Worm (Caenorhabditis elegans) whole organism, young adult: Measurements from ENCODE around the gene faah-2.
A peak's percentile ranks its signal among the peaks of the same experiment; 100 is the strongest.

ENCODE experiments used
- D2030.7 ChIP-seq: fragments of 200-800 bp; sonication (Bioruptor generic); IDR thresholded peaks from 2 replicates; pipeline ENCODE4 v1.3.6; 2022; ENCODE audit warnings: missing genetic modification reagents, missing genetic modification characterization, missing compliant biosample characterization
- F10E7.11 ChIP-seq: sonication (generic microtip); optimal IDR thresholded peaks from 2 replicates; lab custom pipeline; 2017; ENCODE audit warnings: mild to moderate bottlenecking, missing genetic modification characterization, moderate library complexity, missing compliant biosample characterization
- F33H1.4 ChIP-seq: fragments of 200-800 bp; sonication (Bioruptor generic); IDR thresholded peaks from 2 replicates; pipeline ENCODE4 v1.3.6; 2022; ENCODE audit warnings: missing genetic modification reagents, missing genetic modification characterization, missing compliant biosample characterization
- F49E8.2 ChIP-seq: sonication (generic microtip); optimal IDR thresholded peaks from 3 replicates; lab custom pipeline; 2017; ENCODE audit warnings: missing genetic modification characterization, mild to moderate bottlenecking, missing compliant biosample characterization, antibody characterized with exemption, moderate library complexity; ENCODE audit not compliant: insufficient read depth
- F55B11.4 ChIP-seq: sonication (generic microtip); optimal IDR thresholded peaks from 2 replicates; lab custom pipeline; 2016; ENCODE audit warnings: missing compliant biosample characterization, missing genetic modification characterization, borderline replicate concordance; ENCODE audit not compliant: insufficient read depth
- F57A8.1 ChIP-seq: fragments of 200-800 bp; sonication (Bioruptor generic); optimal IDR thresholded peaks from 2 replicates; lab custom pipeline; 2018; ENCODE audit warnings: mild to moderate bottlenecking, missing genetic modification characterization, moderate library complexity, missing compliant biosample characterization
- F57C9.4 ChIP-seq: sonication (generic microtip); optimal IDR thresholded peaks from 2 replicates; lab custom pipeline; 2017; ENCODE audit warnings: mild to moderate bottlenecking, missing genetic modification characterization, missing compliant biosample characterization
- K12H6.12 ChIP-seq: fragments of 200-800 bp; sonication (Bioruptor generic); optimal IDR thresholded peaks from 2 replicates; lab custom pipeline; 2018; ENCODE audit warnings: mild to moderate bottlenecking, missing genetic modification characterization, missing compliant biosample characterization
- T07F8.4 ChIP-seq: sonication (generic microtip); optimal IDR thresholded peaks from 2 replicates; lab custom pipeline; 2016; ENCODE audit warnings: mild to moderate bottlenecking, missing genetic modification characterization, moderate library complexity, missing compliant biosample characterization
- Y79H2A.3 ChIP-seq: fragments of 200-800 bp; sonication (Bioruptor generic); conservative IDR thresholded peaks from 2 replicates; pipeline ENCODE4 v1.3.6; 2022; ENCODE audit warnings: missing genetic modification reagents, missing genetic modification characterization, missing compliant biosample characterization
- ama-1 ChIP-seq, 3 experiments: fragments of 150-350 bp in 1 of 3; sonication (generic microtip) in 2 of 3; optimal IDR thresholded peaks; 2 replicates each; lab custom pipeline; 2014 to 2018; ENCODE audit warnings: missing biosample characterization in 2 of 3, missing genetic modification characterization in 2 of 3, missing genetic modification reagents in 2 of 3
- attf-3 ChIP-seq: fragments of 200-800 bp; sonication (Bioruptor generic); conservative IDR thresholded peaks from 2 replicates; pipeline ENCODE4 v1.3.6; 2022; ENCODE audit warnings: missing genetic modification reagents, missing genetic modification characterization, missing compliant biosample characterization
- attf-6 ChIP-seq: fragments of 200-800 bp; sonication (Bioruptor generic); IDR thresholded peaks from 2 replicates; pipeline ENCODE4 v1.3.6; 2022; ENCODE audit warnings: missing genetic modification reagents, missing genetic modification characterization, missing compliant biosample characterization
- bed-2 ChIP-seq: fragments of 200-800 bp; sonication (Bioruptor generic); IDR thresholded peaks from 2 replicates; pipeline ENCODE4 v1.3.6; 2022; ENCODE audit warnings: missing genetic modification reagents, missing genetic modification characterization, missing compliant biosample characterization
- cebp-1 ChIP-seq, 2 experiments: fragments of 200-800 bp in 1 of 2; sonication (Bioruptor generic) in 1 of 2; sonication (generic microtip) in 1 of 2; IDR thresholded peaks in 1 of 2; optimal IDR thresholded peaks in 1 of 2; 2 replicates each; pipeline versions ENCODE4 v1.3.6 to Lab custom; 2017 to 2022; ENCODE audit warnings: missing compliant biosample characterization in 2 of 2, missing genetic modification characterization in 2 of 2, mild to moderate bottlenecking in 1 of 2, missing genetic modification reagents in 1 of 2, moderate library complexity in 1 of 2
- ceh-27 ChIP-seq: fragments of 200-800 bp; sonication (Bioruptor generic); optimal IDR thresholded peaks from 2 replicates; lab custom pipeline; 2018; ENCODE audit warnings: mild to moderate bottlenecking, missing genetic modification characterization, moderate library complexity, missing compliant biosample characterization
- ceh-91 ChIP-seq: fragments of 200-800 bp; sonication (Bioruptor generic); IDR thresholded peaks from 2 replicates; pipeline ENCODE4 v1.3.6; 2022; ENCODE audit warnings: missing genetic modification reagents, missing genetic modification characterization, missing compliant biosample characterization
- chd-7 ChIP-seq: sonication (generic microtip); optimal IDR thresholded peaks from 2 replicates; lab custom pipeline; 2016; ENCODE audit warnings: mild to moderate bottlenecking, missing genetic modification characterization, moderate library complexity, missing compliant biosample characterization
- dox-1 ChIP-seq: fragments of 200-800 bp; sonication (Bioruptor generic); IDR thresholded peaks from 2 replicates; pipeline ENCODE4 v1.3.6; 2022; ENCODE audit warnings: missing genetic modification reagents, missing genetic modification characterization, missing compliant biosample characterization
- dpl-1 ChIP-seq: fragments of 150-350 bp; optimal IDR thresholded peaks from 2 replicates; lab custom pipeline; 2014; ENCODE audit warnings: missing biosample characterization, missing genetic modification reagents, missing genetic modification characterization
- ets-4 ChIP-seq: fragments of 200-800 bp; sonication (Bioruptor generic); optimal IDR thresholded peaks from 2 replicates; lab custom pipeline; 2018; ENCODE audit warnings: mild to moderate bottlenecking, missing genetic modification characterization, missing compliant biosample characterization
- fkh-3 ChIP-seq: sonication (generic microtip); optimal IDR thresholded peaks from 2 replicates; lab custom pipeline; 2016; ENCODE audit warnings: mild to moderate bottlenecking, missing genetic modification characterization, missing compliant biosample characterization
- him-1 ChIP-seq: sonication (generic microtip); optimal IDR thresholded peaks from 2 replicates; lab custom pipeline; 2016; ENCODE audit warnings: missing genotype, missing genetic modification reagents, missing genetic modification characterization, missing compliant biosample characterization
- hlh-12 ChIP-seq: sonication (generic microtip); optimal IDR thresholded peaks from 2 replicates; lab custom pipeline; 2016; ENCODE audit warnings: missing genetic modification characterization, missing compliant biosample characterization
- hlh-26 ChIP-seq: fragments of 200-800 bp; sonication (Bioruptor generic); conservative IDR thresholded peaks from 2 replicates; pipeline ENCODE4 v1.3.6; 2022; ENCODE audit warnings: missing genetic modification reagents, missing genetic modification characterization, missing compliant biosample characterization
- let-526 ChIP-seq: fragments of 200-800 bp; sonication (Bioruptor generic); IDR thresholded peaks from 2 replicates; pipeline ENCODE4 v1.3.6; 2022; ENCODE audit warnings: missing genetic modification reagents, missing genetic modification characterization, missing compliant biosample characterization
- lin-40 ChIP-seq: sonication (generic microtip); optimal IDR thresholded peaks from 2 replicates; lab custom pipeline; 2016; ENCODE audit warnings: missing genetic modification characterization, mild to moderate bottlenecking, missing compliant biosample characterization, missing genotype, missing genetic modification reagents
- lin-54 ChIP-seq: fragments of 200-800 bp; sonication (Bioruptor generic); optimal IDR thresholded peaks from 2 replicates; lab custom pipeline; 2018; ENCODE audit warnings: mild to moderate bottlenecking, missing genetic modification characterization, missing compliant biosample characterization
- lir-1 ChIP-seq: fragments of 200-800 bp; sonication (Bioruptor generic); conservative IDR thresholded peaks from 2 replicates; pipeline ENCODE4 v1.3.6; 2022; ENCODE audit warnings: missing genetic modification reagents, missing genetic modification characterization, missing compliant biosample characterization
- lsl-1 ChIP-seq: fragments of 200-800 bp; sonication (Bioruptor generic); optimal IDR thresholded peaks from 2 replicates; lab custom pipeline; 2018; ENCODE audit warnings: mild to moderate bottlenecking, missing genetic modification characterization, moderate library complexity, missing compliant biosample characterization
- madf-6 ChIP-seq: fragments of 200-800 bp; sonication (Bioruptor generic); IDR thresholded peaks from 2 replicates; pipeline ENCODE4 v1.3.6; 2022; ENCODE audit warnings: missing genetic modification reagents, missing genetic modification characterization, missing compliant biosample characterization
- madf-8 ChIP-seq: fragments of 200-800 bp; sonication (Bioruptor generic); conservative IDR thresholded peaks from 2 replicates; pipeline ENCODE4 v1.3.6; 2022; ENCODE audit warnings: missing genetic modification reagents, missing genetic modification characterization, missing compliant biosample characterization
- mes-4 ChIP-seq: sonication (generic microtip); optimal IDR thresholded peaks from 2 replicates; lab custom pipeline; 2016; ENCODE audit warnings: missing genotype, missing genetic modification characterization, missing compliant biosample characterization
- mxl-1 ChIP-seq: sonication (generic microtip); optimal IDR thresholded peaks from 2 replicates; lab custom pipeline; 2016; ENCODE audit warnings: missing genetic modification characterization, missing compliant biosample characterization
- nfyb-1 ChIP-seq: fragments of 200-800 bp; sonication (Bioruptor generic); IDR thresholded peaks from 2 replicates; pipeline ENCODE4 v1.3.6; 2022; ENCODE audit warnings: missing genetic modification reagents, missing genetic modification characterization, missing compliant biosample characterization
- nhr-27 ChIP-seq: fragments of 200-800 bp; sonication (Bioruptor generic); optimal IDR thresholded peaks from 2 replicates; lab custom pipeline; 2018; ENCODE audit warnings: mild to moderate bottlenecking, missing genetic modification characterization, moderate library complexity, missing compliant biosample characterization
- repo-1 ChIP-seq: sonication (generic microtip); optimal IDR thresholded peaks from 2 replicates; lab custom pipeline; 2017; ENCODE audit warnings: mild to moderate bottlenecking, missing genetic modification characterization, missing compliant biosample characterization
- sdz-38 ChIP-seq: sonication (generic microtip); optimal IDR thresholded peaks from 2 replicates; lab custom pipeline; 2016; ENCODE audit warnings: missing genotype, missing genetic modification characterization, missing compliant biosample characterization
- somi-1 ChIP-seq: fragments of 200-800 bp; sonication (Bioruptor generic); optimal IDR thresholded peaks from 2 replicates; lab custom pipeline; 2018; ENCODE audit warnings: mild to moderate bottlenecking, missing genetic modification characterization, missing compliant biosample characterization
- sptf-2 ChIP-seq: fragments of 200-800 bp; sonication (Bioruptor generic); optimal IDR thresholded peaks from 2 replicates; lab custom pipeline; 2018; ENCODE audit warnings: mild to moderate bottlenecking, missing genetic modification characterization, missing compliant biosample characterization
- unc-130 ChIP-seq: sonication (generic microtip); optimal IDR thresholded peaks from 2 replicates; lab custom pipeline; 2016; ENCODE audit warnings: missing genetic modification reagents, missing genetic modification characterization, missing compliant biosample characterization
- zfh-2 ChIP-seq: fragments of 200-800 bp; sonication (Bioruptor generic); conservative IDR thresholded peaks from 2 replicates; pipeline ENCODE4 v1.3.6; 2022; ENCODE audit warnings: missing genetic modification reagents, missing genetic modification characterization, missing compliant biosample characterization
- zim-3 ChIP-seq: sonication (generic microtip); optimal IDR thresholded peaks from 2 replicates; lab custom pipeline; 2017; ENCODE audit warnings: mild to moderate bottlenecking, missing genetic modification characterization, moderate library complexity, missing compliant biosample characterization
- ztf-25 ChIP-seq: fragments of 200-800 bp; sonication (Bioruptor generic); IDR thresholded peaks from 2 replicates; pipeline ENCODE4 v1.3.6; 2022; ENCODE audit warnings: missing genetic modification reagents, missing genetic modification characterization, missing compliant biosample characterization
- ztf-28 ChIP-seq: fragments of 200-800 bp; sonication (Bioruptor generic); IDR thresholded peaks from 2 replicates; pipeline ENCODE4 v1.3.6; 2022; ENCODE audit warnings: missing genetic modification reagents, missing genetic modification characterization, missing compliant biosample characterization
- ztf-6 ChIP-seq: fragments of 200-800 bp; sonication (Bioruptor generic); IDR thresholded peaks from 2 replicates; pipeline ENCODE4 v1.3.6; 2022; ENCODE audit warnings: missing genetic modification reagents, missing genetic modification characterization, missing compliant biosample characterization

The faah-2 gene

DNA sequence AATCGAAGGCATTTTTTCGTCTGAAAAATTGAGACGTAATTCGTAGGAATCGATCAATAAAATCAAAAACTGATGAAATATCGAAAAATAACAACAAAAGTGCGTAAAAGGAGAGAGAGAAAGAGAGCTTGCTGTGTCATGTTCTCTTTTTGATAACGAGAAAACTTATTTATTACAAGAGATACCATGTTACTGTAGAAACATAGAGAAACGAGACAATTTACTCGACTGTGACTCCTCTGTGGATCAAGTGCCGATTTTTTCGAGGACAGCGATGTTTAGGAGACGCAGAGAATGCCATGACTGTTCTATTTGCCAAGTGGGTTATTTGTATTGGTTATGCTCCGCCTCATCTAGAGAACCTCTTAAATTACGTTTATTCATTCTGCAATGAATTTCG is 18.7 kb upstream of the faah-2 start, which contains the start of gene sph-1 (continued):
- TF ChIP-seq madf-6 (GFP tag; lab: Robert Waterston, UW) (no peak), F55B11.4 (tag; lab: Kevin White, UChicago) (no peak), K12H6.12 (tag; lab: Kevin White, UChicago) (no peak), mes-4 (no peak), somi-1 (no peak), sdz-38 (tag; lab: Kevin White, UChicago) (no peak), repo-1 (tag; lab: Kevin White, UChicago) (peak; percentile 51), ceh-27 (GFP tag; lab: Kevin White, UChicago) (peak; percentile 3), zfh-2 (GFP tag; lab: Robert Waterston, UW) (no peak), lin-40 (tag; lab: Kevin White, UChicago) (peak; percentile 30), lsl-1 (GFP tag; lab: Kevin White, UChicago) (no peak), nfyb-1 (GFP tag; lab: Robert Waterston, UW) (0 out of 2 replicates have a peak, but pooled peaks have one; percentile 13), unc-130 (GFP tag; lab: Kevin White, UChicago) (no peak), attf-3 (GFP tag; lab: Robert Waterston, UW) (no peak), sptf-2 (no peak)

DNA sequence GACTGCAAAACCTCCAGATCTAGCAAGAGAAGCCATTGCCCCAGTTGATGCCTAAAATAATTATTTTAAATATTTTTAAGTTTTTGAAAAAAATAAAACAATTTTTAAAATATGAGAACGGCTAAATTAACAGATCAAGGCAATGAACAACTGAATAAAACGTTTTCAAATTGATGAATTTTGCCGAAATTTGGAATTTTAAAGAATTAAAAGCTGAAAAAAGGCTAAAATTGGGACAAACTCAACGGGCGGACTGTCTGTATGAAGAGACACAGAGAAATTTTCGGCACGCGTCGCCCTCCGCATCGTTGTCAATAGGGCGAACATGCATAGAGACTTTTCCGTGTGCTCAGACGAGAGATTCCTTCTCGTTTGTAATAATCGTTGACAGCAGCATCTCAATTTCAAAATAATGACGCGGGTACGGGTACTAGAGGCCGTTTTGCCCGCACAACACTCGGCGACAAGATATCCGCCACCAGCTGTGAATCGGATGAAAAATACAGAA is 16.2 kb upstream of the faah-2 start, which contains the start of the genes isp-1 and islo-1:
Gene isp-1, minus strand, starts transcription at position 51 of the 508 bp plus-strand sequence.
Gene islo-1, plus strand, starts transcription at position 385 of the 508 bp plus-strand sequence.
- TF ChIP-seq bed-2 (GFP tag; lab: Robert Waterston, UW) = no peak
- no peak for TF ChIP-seq somi-1
- no peak for TF ChIP-seq hlh-26
- no peak for TF ChIP-seq zim-3 (tag; lab: Kevin White, UChicago)
- no peak for TF ChIP-seq chd-7 (tag; lab: Kevin White, UChicago)
- TF ChIP-seq ets-4 (GFP tag; lab: Kevin White, UChicago) = no peak
- no peak for TF ChIP-seq let-526
- TF ChIP-seq repo-1 (tag; lab: Kevin White, UChicago) = no peak
- no peak for TF ChIP-seq mxl-1 (tag; lab: Kevin White, UChicago)
- no peak for TF ChIP-seq F57A8.1 (GFP tag; lab: Kevin White, UChicago)
- TF ChIP-seq ztf-25 = no peak
- no peak for TF ChIP-seq T07F8.4 (tag; lab: Kevin White, UChicago)
- TF ChIP-seq ama-1 (optimal IDR thresholded peaks at IDR 0.05; lab: Kevin White, UChicago) = no peak
- TF ChIP-seq ama-1 (GFP tag; optimal IDR thresholded peaks at IDR 0.05; lab: Kevin White, UChicago) = no peak
- TF ChIP-seq F57C9.4 = no peak
- 0 out of 2 replicates have a peak, but pooled peaks have one; percentile 19 for TF ChIP-seq ceh-91 (GFP tag; lab: Robert Waterston, UW)
- no peak for TF ChIP-seq cebp-1 (GFP tag; IDR thresholded peaks at IDR 0.05; lab: Robert Waterston, UW)
- no peak for TF ChIP-seq cebp-1 (tag; optimal IDR thresholded peaks at IDR 0.05; lab: Kevin White, UChicago)
- TF ChIP-seq F10E7.11 = no peak
- TF ChIP-seq madf-8 = peak; percentile 13; the same call in 1 of the 2 replicates
- peak; percentile 33 for TF ChIP-seq dpl-1 (GFP tag; lab: Kevin White, UChicago)
- TF ChIP-seq nhr-27 = no peak
- TF ChIP-seq dox-1 (GFP tag; lab: Robert Waterston, UW) = peak; percentile 45; the same call in 1 of the 2 replicates
- no peak for TF ChIP-seq lir-1 (GFP tag; lab: Robert Waterston, UW)
- TF ChIP-seq him-1 = no peak
- TF ChIP-seq K12H6.12 (tag; lab: Kevin White, UChicago) = peak; percentile 33
- TF ChIP-seq lin-54 (GFP tag; lab: Kevin White, UChicago) = no peak
- no peak for TF ChIP-seq attf-6 (GFP tag; lab: Robert Waterston, UW)
- TF ChIP-seq Y79H2A.3 (GFP tag; lab: Robert Waterston, UW) = no peak
- peak; percentile 33; the same call in 1 of the 2 replicates for TF ChIP-seq D2030.7
- peak; percentile 13; the same call in 1 of the 2 replicates for TF ChIP-seq F33H1.4
- no peak for TF ChIP-seq ztf-6 (GFP tag; lab: Robert Waterston, UW)
- no peak for TF ChIP-seq fkh-3 (tag; lab: Kevin White, UChicago)
- TF ChIP-seq madf-6 (GFP tag; lab: Robert Waterston, UW) = 0 out of 2 replicates have a peak, but pooled peaks have one; percentile 19
- TF ChIP-seq hlh-12 (tag; lab: Kevin White, UChicago) = no peak
- TF ChIP-seq ztf-28 (GFP tag; lab: Robert Waterston, UW) = no peak
- TF ChIP-seq F49E8.2 (tag; lab: Kevin White, UChicago) = peak; percentile 1
